Fruit fly (Drosophila melanogaster): ENCODE results near the gene mip130.

Gene mip130

dm6 chrX:1897384-1897783, 10.7 kb upstream of the mip130 start:
- TF ChIP-seq ey (GFP tag; optimal IDR thresholded peaks at IDR 0.05) (peak; percentile 54), rgr (GFP tag; optimal IDR thresholded peaks at IDR 0.05) (no peak), fru (GFP tag; optimal IDR thresholded peaks at IDR 0.05) (peak; percentile 45), brk (GFP tag; optimal IDR thresholded peaks at IDR 0.05) (no peak), Vsx2 (GFP tag; optimal IDR thresholded peaks at IDR 0.05; ENCODE audit: partially characterized antibody) (no peak), h (GFP tag; optimal IDR thresholded peaks at IDR 0.05) (peak; percentile 56), dl (GFP tag; optimal IDR thresholded peaks at IDR 0.05; ENCODE audit: insufficient read depth in 1 of 2, partially characterized antibody in 2 of 2) (no peak), Jra (GFP tag; optimal IDR thresholded peaks at IDR 0.05) (no peak), foxo (GFP tag; optimal IDR thresholded peaks at IDR 0.05) (peak in 1 of 2 experiments; percentile 60), Sp1 (GFP tag; optimal IDR thresholded peaks at IDR 0.05) (peak; percentile 43), tai (GFP tag; optimal IDR thresholded peaks at IDR 0.05) (no peak), Hnf4 (GFP tag; optimal IDR thresholded peaks at IDR 0.05) (no peak), CG32264 (GFP tag; optimal IDR thresholded peaks at IDR 0.05) (no peak), HLH106 (tag; optimal IDR thresholded peaks at IDR 0.05) (peak; percentile 31)

dm6 chrX:1899445-1900085, 8.5 kb upstream of the mip130 start:
- no peak for TF ChIP-seq brk (GFP tag; optimal IDR thresholded peaks at IDR 0.05)
- TF ChIP-seq N (GFP tag; optimal IDR thresholded peaks at IDR 0.05), result peak; percentile 55
- TF ChIP-seq Dif (GFP tag; optimal IDR thresholded peaks at IDR 0.05; ENCODE audit: partially characterized antibody), result peak; percentile 35
- TF ChIP-seq lola (GFP tag; optimal IDR thresholded peaks at IDR 0.05), result no peak
- no peak for TF ChIP-seq HLH106 (tag; optimal IDR thresholded peaks at IDR 0.05)
- no peak for TF ChIP-seq rgr (GFP tag; optimal IDR thresholded peaks at IDR 0.05)
- no peak for TF ChIP-seq jim (GFP tag; optimal IDR thresholded peaks at IDR 0.05)

DNA sequence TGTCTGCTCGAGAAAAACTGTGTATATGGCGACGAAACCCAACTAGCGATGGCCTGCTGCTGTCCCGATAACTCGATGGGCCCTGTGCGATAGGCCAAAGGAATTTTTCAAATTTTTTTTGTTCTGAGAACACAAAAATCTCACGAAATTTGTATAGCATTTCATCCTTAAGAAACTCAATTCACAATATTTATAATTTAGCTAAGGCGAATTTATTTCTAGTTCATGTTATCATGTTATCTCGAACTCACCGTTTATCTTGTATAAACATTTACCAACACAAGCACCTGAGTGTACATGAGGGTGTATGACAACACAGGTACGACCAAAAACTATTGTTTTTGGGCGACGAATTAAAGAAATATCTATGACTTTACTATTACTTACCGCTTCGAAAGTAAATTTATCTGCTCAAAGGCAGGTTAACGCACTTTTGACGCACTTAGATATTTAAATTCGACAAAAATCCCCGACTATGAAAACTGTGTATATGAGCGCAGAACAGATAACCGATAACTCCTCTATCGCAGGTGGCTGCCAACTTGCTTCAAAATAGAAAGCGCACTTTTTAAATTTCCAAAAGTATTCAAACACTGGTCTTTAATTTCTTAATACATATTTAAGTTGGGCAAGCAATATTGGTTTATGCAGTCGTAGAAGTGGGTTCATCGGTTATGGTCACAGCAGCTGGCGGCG, 7.8 kb upstream of the mip130 start, which contains the start of gene arm:
arm (minus strand) TSS at position 524 of the 696 bp plus-strand sequence.
- TF ChIP-seq Rel (GFP tag; optimal IDR thresholded peaks at IDR 0.05) (no peak), Rel (tag; optimal IDR thresholded peaks at IDR 0.05) (peak; percentile 98), Hnf4 (GFP tag; optimal IDR thresholded peaks at IDR 0.05) (peak; percentile 2), Jra (GFP tag; optimal IDR thresholded peaks at IDR 0.05) (peak; percentile 41), usp (GFP tag; optimal IDR thresholded peaks at IDR 0.05) (no peak), brk (GFP tag; optimal IDR thresholded peaks at IDR 0.05) (no peak), rgr (GFP tag; optimal IDR thresholded peaks at IDR 0.05) (peak; percentile 47), Dif (GFP tag; optimal IDR thresholded peaks at IDR 0.05; ENCODE audit: partially characterized antibody) (no peak), HLH106 (tag; optimal IDR thresholded peaks at IDR 0.05) (peak; percentile 15), ey (GFP tag; optimal IDR thresholded peaks at IDR 0.05) (peak; percentile 37), br (GFP tag; optimal IDR thresholded peaks at IDR 0.05) (peak; percentile 14), h (GFP tag; optimal IDR thresholded peaks at IDR 0.05) (peak; percentile 8), dmrt93B (GFP tag; optimal IDR thresholded peaks at IDR 0.05) (no peak), psq (GFP tag; optimal IDR thresholded peaks at IDR 0.05) (peak; percentile 1), foxo (GFP tag; optimal IDR thresholded peaks at IDR 0.05) (peak in 1 of 2 experiments; percentile 19)

dm6 chrX:1901605-1902136, 6.4 kb upstream of the mip130 start, which contains the start of gene Ldaf1:
Gene Ldaf1 (minus strand): TSS chrX:1901911.
- TF ChIP-seq GATAd (GFP tag; optimal IDR thresholded peaks at IDR 0.05), result no peak
- no peak for TF ChIP-seq pan (optimal IDR thresholded peaks at IDR 0.05)
- peak; percentile 20 for TF ChIP-seq Sp1 (GFP tag; optimal IDR thresholded peaks at IDR 0.05)
- no peak for TF ChIP-seq Rel (GFP tag; optimal IDR thresholded peaks at IDR 0.05)
- peak; percentile 24 for TF ChIP-seq Rel (tag; optimal IDR thresholded peaks at IDR 0.05)

- no peak for TF ChIP-seq sage (GFP tag; optimal IDR thresholded peaks at IDR 0.05)
- TF ChIP-seq CrebA (GFP tag; optimal IDR thresholded peaks at IDR 0.05; ENCODE audit: borderline replicate concordance), result no peak
- no peak for TF ChIP-seq tai (GFP tag; optimal IDR thresholded peaks at IDR 0.05)
- TF ChIP-seq usp (GFP tag; optimal IDR thresholded peaks at IDR 0.05), result no peak
- TF ChIP-seq Vsx2 (GFP tag; optimal IDR thresholded peaks at IDR 0.05; ENCODE audit: partially characterized antibody), result no peak
- no peak for TF ChIP-seq fru (GFP tag; optimal IDR thresholded peaks at IDR 0.05)
- no peak for TF ChIP-seq Mio (GFP tag; optimal IDR thresholded peaks at IDR 0.05)
- TF ChIP-seq rgr (GFP tag; optimal IDR thresholded peaks at IDR 0.05), result no peak
- no peak for TF ChIP-seq jim (GFP tag; optimal IDR thresholded peaks at IDR 0.05)
- TF ChIP-seq pan (optimal IDR thresholded peaks at IDR 0.05), result no peak
Observed at dm6 chrX:1903077-1903476, 5.0 kb upstream of the mip130 start, which contains the start of gene CG32801. Gene CG32801 (minus strand): TSS chrX:1903177.
